Worm (Caenorhabditis elegans) whole organism, young adult: ENCODE results near the gene srxa-14.
"Not testable (repeated sequence)": the region's sequence is repeated elsewhere in the genome, so short reads cannot be mapped to it uniquely, and the experiment has no call there.

Source experiments
- ama-1 ChIP-seq, 3 experiments: fragments of 150-350 bp in 1 of 3; sonication (generic microtip) in 2 of 3; optimal IDR thresholded peaks; 2 replicates each; lab custom pipeline; 2014 to 2018; ENCODE audit warnings: missing biosample characterization in 2 of 3, missing genetic modification characterization in 2 of 3, missing genetic modification reagents in 2 of 3
- ccch-3 ChIP-seq: fragments of 200-800 bp; sonication (Bioruptor generic); optimal IDR thresholded peaks from 2 replicates; lab custom pipeline; 2018; ENCODE audit warnings: mild to moderate bottlenecking, missing genetic modification characterization, missing compliant biosample characterization
- efl-1 ChIP-seq: fragments of 150-350 bp; optimal IDR thresholded peaks from 2 replicates; lab custom pipeline; 2014; ENCODE audit warnings: missing biosample characterization, missing genetic modification reagents, missing genetic modification characterization
- gei-17 ChIP-seq: fragments of 200-800 bp; sonication (Bioruptor generic); optimal IDR thresholded peaks from 2 replicates; lab custom pipeline; 2018; ENCODE audit warnings: mild to moderate bottlenecking, missing genetic modification characterization, missing compliant biosample characterization
- him-1 ChIP-seq: sonication (generic microtip); optimal IDR thresholded peaks from 2 replicates; lab custom pipeline; 2016; ENCODE audit warnings: missing genotype, missing genetic modification reagents, missing genetic modification characterization, missing compliant biosample characterization
- hlh-26 ChIP-seq: fragments of 200-800 bp; sonication (Bioruptor generic); conservative IDR thresholded peaks from 2 replicates; pipeline ENCODE4 v1.3.6; 2022; ENCODE audit warnings: missing genetic modification reagents, missing genetic modification characterization, missing compliant biosample characterization
- mes-4 ChIP-seq: sonication (generic microtip); optimal IDR thresholded peaks from 2 replicates; lab custom pipeline; 2016; ENCODE audit warnings: missing genotype, missing genetic modification characterization, missing compliant biosample characterization
- sdz-38 ChIP-seq: sonication (generic microtip); optimal IDR thresholded peaks from 2 replicates; lab custom pipeline; 2016; ENCODE audit warnings: missing genotype, missing genetic modification characterization, missing compliant biosample characterization
- snpc-4 ChIP-seq, 5 experiments: fragments of 150-350 bp in 1 of 5; sonication (generic microtip) in 4 of 5; optimal IDR thresholded peaks; 2 replicates each; lab custom pipeline; 2014 to 2018; ENCODE audit warnings: missing genetic modification characterization in 5 of 5, missing biosample characterization in 3 of 5, antibody characterized with exemption in 2 of 5, mild to moderate bottlenecking in 2 of 5, missing compliant biosample characterization in 2 of 5, missing genotype in 2 of 5, moderate library complexity in 2 of 5, missing genetic modification reagents in 1 of 5
- tbp1 ChIP-seq: fragments of 200-800 bp; sonication (Bioruptor generic); optimal IDR thresholded peaks from 2 replicates; lab custom pipeline; 2018; ENCODE audit warnings: mild to moderate bottlenecking, missing genetic modification characterization, missing compliant biosample characterization
- unc-62 ChIP-seq: fragments of 150-350 bp; optimal IDR thresholded peaks from 2 replicates; lab custom pipeline; 2014; ENCODE audit warnings: missing biosample characterization, missing genetic modification reagents, missing genetic modification characterization

- not testable (repeated sequence) for TF ChIP-seq him-1; mes-4 (tag; lab: Kevin White, UChicago); ccch-3 (GFP tag; lab: Kevin White, UChicago); ama-1 (optimal IDR thresholded peaks at IDR 0.05; lab: Kevin White, UChicago); ama-1 (GFP tag; optimal IDR thresholded peaks at IDR 0.05; lab: Kevin White, UChicago); unc-62 (GFP tag; lab: Kevin White, UChicago); efl-1; hlh-26 (GFP tag; lab: Robert Waterston, UW); sdz-38 (tag; lab: Kevin White, UChicago); snpc-4 (GFP tag; optimal IDR thresholded peaks at IDR 0.05; lab: Kevin White, UChicago); snpc-4 (tag; optimal IDR thresholded peaks at IDR 0.05; lab: Kevin White, UChicago); tbp1 (GFP tag; lab: Kevin White, UChicago); gei-17
These were observed 33.6 kb upstream of the srxa-14 start for ce11 chrV:20605812-20606211.
